Fruit fly (Drosophila melanogaster): ENCODE measurements around the gene CG9676.

DNA sequence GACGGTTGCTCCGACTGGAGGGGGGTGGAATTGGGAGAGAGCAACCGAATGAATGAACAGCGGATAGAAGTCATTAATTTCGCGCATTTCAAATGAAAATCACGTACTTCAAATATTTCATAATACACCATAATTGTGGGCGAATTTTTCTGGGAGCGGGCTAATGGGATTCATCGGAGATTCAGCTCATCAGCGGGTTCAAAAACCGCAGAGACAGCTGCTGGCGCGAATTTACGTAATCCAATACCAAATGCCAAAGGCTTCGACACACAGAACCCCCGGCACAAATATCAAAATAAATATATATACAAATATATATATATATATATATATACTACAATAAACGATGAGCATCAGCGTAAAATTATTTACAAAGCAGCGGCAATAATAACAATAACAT is 16.7 kb upstream of the CG9676 start:
- no peak for TF ChIP-seq CTCF (optimal IDR thresholded peaks at IDR 0.05)
- no peak for TF ChIP-seq CG8478 (optimal IDR thresholded peaks at IDR 0.05)

All from S2 (cell line).